Worm (Caenorhabditis elegans) whole organism, L2 larva: ENCODE results near the gene atic-1.

Source experiments
- C34F6.9 ChIP-seq: fragments of 150-350 bp; optimal IDR thresholded peaks from 2 replicates; lab custom pipeline; 2014; ENCODE audit warnings: missing biosample characterization, missing genetic modification characterization
- R02D3.7 ChIP-seq: fragments of 150-350 bp; optimal IDR thresholded peaks from 2 replicates; lab custom pipeline; 2014; ENCODE audit warnings: missing biosample characterization, missing genetic modification characterization
- Y55F3AM.14 ChIP-seq: fragments of 200-800 bp; sonication (Bioruptor generic); optimal IDR thresholded peaks from 2 replicates; lab custom pipeline; 2018; ENCODE audit warnings: mild to moderate bottlenecking, missing genetic modification characterization, missing compliant biosample characterization
- ZK546.5 ChIP-seq: sonication (generic microtip); optimal IDR thresholded peaks from 2 replicates; lab custom pipeline; 2017; ENCODE audit warnings: missing biosample characterization, missing genetic modification characterization
- aly-2 ChIP-seq: fragments of 150-350 bp; optimal IDR thresholded peaks from 2 replicates; lab custom pipeline; 2014; ENCODE audit warnings: missing biosample characterization, missing genetic modification characterization
- blmp-1 ChIP-seq: sonication (generic microtip); optimal IDR thresholded peaks from 2 replicates; lab custom pipeline; 2017; ENCODE audit warnings: missing genetic modification characterization, mild to moderate bottlenecking, missing compliant biosample characterization, antibody characterized with exemption, moderate library complexity; ENCODE audit not compliant: insufficient read depth
- ceh-16 ChIP-seq: fragments of 150-350 bp; optimal IDR thresholded peaks from 2 replicates; lab custom pipeline; 2014; ENCODE audit warnings: missing biosample characterization, missing genetic modification characterization
- ceh-82 ChIP-seq: fragments of 150-350 bp; optimal IDR thresholded peaks from 2 replicates; lab custom pipeline; 2014; ENCODE audit warnings: missing biosample characterization, missing genetic modification characterization
- crh-2 ChIP-seq: sonication (generic microtip); optimal IDR thresholded peaks from 2 replicates; lab custom pipeline; 2017; ENCODE audit warnings: missing biosample characterization, missing genetic modification characterization
- dmd-4 ChIP-seq: sonication (generic microtip); optimal IDR thresholded peaks from 2 replicates; lab custom pipeline; 2017; ENCODE audit warnings: missing biosample characterization, missing genetic modification characterization
- egl-27 ChIP-seq: sonication (generic microtip); optimal IDR thresholded peaks from 3 replicates; lab custom pipeline; 2017; ENCODE audit warnings: missing biosample characterization, missing genetic modification reagents, missing genetic modification characterization
- elt-1 ChIP-seq: fragments of 150-350 bp; optimal IDR thresholded peaks from 2 replicates; lab custom pipeline; 2014; ENCODE audit warnings: missing biosample characterization, missing genetic modification characterization
- elt-3 ChIP-seq: sonication (generic microtip); optimal IDR thresholded peaks from 2 replicates; lab custom pipeline; 2017; ENCODE audit warnings: missing biosample characterization, missing genetic modification characterization
- fos-1 ChIP-seq: fragments of 150-350 bp; optimal IDR thresholded peaks from 2 replicates; lab custom pipeline; 2014; ENCODE audit warnings: missing biosample characterization, missing genetic modification characterization
- gmeb-1 ChIP-seq: fragments of 150-350 bp; optimal IDR thresholded peaks from 2 replicates; lab custom pipeline; 2014; ENCODE audit warnings: missing biosample characterization, missing genetic modification characterization
- lin-11 ChIP-seq: fragments of 150-350 bp; sonication (generic microtip); optimal IDR thresholded peaks from 2 replicates; lab custom pipeline; 2014; ENCODE audit warnings: missing biosample characterization, missing genetic modification characterization, inconsistent platforms, mixed read lengths
- lin-39 ChIP-seq: fragments of 150-350 bp; optimal IDR thresholded peaks from 2 replicates; lab custom pipeline; 2014; ENCODE audit warnings: missing biosample characterization, missing genetic modification reagents, missing genetic modification characterization
- lsy-2 ChIP-seq, 2 experiments: fragments of 150-350 bp in 1 of 2; sonication (generic microtip) in 1 of 2; optimal IDR thresholded peaks; 2 replicates each; lab custom pipeline; 2014 to 2017; ENCODE audit warnings: missing biosample characterization in 2 of 2, missing genetic modification characterization in 2 of 2
- mab-5 ChIP-seq: fragments of 150-350 bp; optimal IDR thresholded peaks from 2 replicates; lab custom pipeline; 2014; ENCODE audit warnings: missing biosample characterization, missing genetic modification characterization
- mbf-1 ChIP-seq: sonication (generic microtip); optimal IDR thresholded peaks from 2 replicates; lab custom pipeline; 2017; ENCODE audit warnings: missing biosample characterization, missing genetic modification characterization
- mdl-1 ChIP-seq, 2 experiments: fragments of 150-350 bp in 1 of 2; sonication (generic microtip) in 1 of 2; optimal IDR thresholded peaks; 2 replicates each; lab custom pipeline; 2017; ENCODE audit warnings: missing biosample characterization in 2 of 2, missing genetic modification characterization in 2 of 2
- nhr-11 ChIP-seq: fragments of 150-350 bp; optimal IDR thresholded peaks from 2 replicates; lab custom pipeline; 2014; ENCODE audit warnings: missing biosample characterization, missing genetic modification characterization
- nhr-12 ChIP-seq: fragments of 150-350 bp; optimal IDR thresholded peaks from 2 replicates; lab custom pipeline; 2014; ENCODE audit warnings: missing biosample characterization, missing genetic modification characterization
- nhr-21 ChIP-seq: fragments of 150-350 bp; optimal IDR thresholded peaks from 2 replicates; lab custom pipeline; 2014; ENCODE audit warnings: missing biosample characterization, missing genetic modification characterization
- nhr-23 ChIP-seq: fragments of 150-350 bp; optimal IDR thresholded peaks from 2 replicates; lab custom pipeline; 2014; ENCODE audit warnings: missing biosample characterization, missing genetic modification reagents, missing genetic modification characterization
- nhr-25 ChIP-seq: fragments of 150-350 bp; sonication (generic microtip); optimal IDR thresholded peaks from 3 replicates; lab custom pipeline; 2014; ENCODE audit warnings: missing biosample characterization, missing genetic modification characterization
- nhr-6 ChIP-seq: fragments of 150-350 bp; optimal IDR thresholded peaks from 2 replicates; lab custom pipeline; 2014; ENCODE audit warnings: missing biosample characterization, missing genetic modification characterization
- nhr-77 ChIP-seq: fragments of 150-350 bp; optimal IDR thresholded peaks from 2 replicates; lab custom pipeline; 2014; ENCODE audit warnings: missing biosample characterization, missing genetic modification characterization
- peb-1 ChIP-seq: fragments of 150-350 bp; optimal IDR thresholded peaks from 2 replicates; lab custom pipeline; 2014; ENCODE audit warnings: missing biosample characterization, missing genetic modification characterization
- sem-4 ChIP-seq: fragments of 150-350 bp; optimal IDR thresholded peaks from 2 replicates; lab custom pipeline; 2014; ENCODE audit warnings: missing biosample characterization, missing genetic modification reagents, missing genetic modification characterization
- skn-1 ChIP-seq: sonication (generic microtip); optimal IDR thresholded peaks from 2 replicates; lab custom pipeline; 2017; ENCODE audit warnings: missing biosample characterization, missing genetic modification characterization
- sma-9 ChIP-seq, 2 experiments: fragments of 150-350 bp in 1 of 2; sonication (generic microtip) in 1 of 2; optimal IDR thresholded peaks; 2 replicates each; lab custom pipeline; 2014 to 2016; ENCODE audit warnings: missing genetic modification characterization in 2 of 2, mild to moderate bottlenecking in 1 of 2, missing biosample characterization in 1 of 2, missing compliant biosample characterization in 1 of 2, missing genetic modification reagents in 1 of 2, moderate library complexity in 1 of 2
- unc-39 ChIP-seq: fragments of 150-350 bp; optimal IDR thresholded peaks from 2 replicates; lab custom pipeline; 2014; ENCODE audit warnings: missing biosample characterization, missing genetic modification characterization
- unc-55 ChIP-seq: fragments of 150-350 bp; sonication (generic microtip); optimal IDR thresholded peaks from 3 replicates; lab custom pipeline; 2014; ENCODE audit warnings: missing biosample characterization, missing genetic modification reagents, missing genetic modification characterization
- unc-62 ChIP-seq: fragments of 150-350 bp; optimal IDR thresholded peaks from 2 replicates; lab custom pipeline; 2014; ENCODE audit warnings: missing biosample characterization, missing genetic modification reagents, missing genetic modification characterization
- ztf-11 ChIP-seq: sonication (generic microtip); optimal IDR thresholded peaks from 2 replicates; lab custom pipeline; 2017; ENCODE audit warnings: missing biosample characterization, missing genetic modification characterization
- ztf-4 ChIP-seq: fragments of 150-350 bp; optimal IDR thresholded peaks from 2 replicates; lab custom pipeline; 2014; ENCODE audit warnings: missing biosample characterization, missing genetic modification characterization

Gene atic-1

ce11 chrIV:7845585-7845984, 36.2 kb upstream of the atic-1 start (continued):
- no peak for TF ChIP-seq mab-5 (tag; lab: Kevin White, UChicago)
- peak; percentile 63 for TF ChIP-seq crh-2 (tag; lab: Kevin White, UChicago)
- TF ChIP-seq skn-1 (tag; lab: Kevin White, UChicago) = no peak
- peak; percentile 32 for TF ChIP-seq lin-39 (tag; lab: Kevin White, UChicago)
- TF ChIP-seq lsy-2 (tag; optimal IDR thresholded peaks at IDR 0.05; lab: Kevin White, UChicago) = peak; percentile 34 to 65
- TF ChIP-seq nhr-25 (tag; lab: Kevin White, UChicago) = peak; percentile 80
- TF ChIP-seq elt-1 (tag; lab: Kevin White, UChicago) = no peak
- no peak for TF ChIP-seq elt-3
- no peak for TF ChIP-seq R02D3.7 (tag; lab: Kevin White, UChicago)
- TF ChIP-seq ztf-4 (tag; lab: Kevin White, UChicago) = peak; percentile 17
- TF ChIP-seq peb-1 = no peak
- TF ChIP-seq nhr-77 (tag; lab: Kevin White, UChicago) = no peak
- peak; percentile 15 for TF ChIP-seq sem-4 (tag; lab: Kevin White, UChicago)
- no peak for TF ChIP-seq egl-27 (tag; lab: Kevin White, UChicago)
- peak; percentile 49 for TF ChIP-seq nhr-21 (tag; lab: Kevin White, UChicago)
- peak; percentile 6 for TF ChIP-seq nhr-23
- TF ChIP-seq, all 48 proteins: peak for 21

ce11 chrIV:7846386-7846785, 35.4 kb upstream of the atic-1 start, which contains the start of gene C06A6.2:
TSS of gene C06A6.2 (plus strand) at chrIV:7846622.
- no peak for TF ChIP-seq gmeb-1 (tag; lab: Kevin White, UChicago)
- peak; percentile 14 for TF ChIP-seq unc-55 (GFP tag; lab: Kevin White, UChicago)
- TF ChIP-seq, all 48 proteins: peak for 1

ce11 chrIV:7849235-7849634, 32.6 kb upstream of the atic-1 start:
- no peak for TF ChIP-seq mab-5 (tag; lab: Kevin White, UChicago)
- TF ChIP-seq mbf-1 (tag; lab: Kevin White, UChicago) = no peak
- TF ChIP-seq sma-9 (GFP tag; optimal IDR thresholded peaks at IDR 0.05; lab: Kevin White, UChicago) = no peak
- no peak for TF ChIP-seq sma-9 (tag; optimal IDR thresholded peaks at IDR 0.05; lab: Kevin White, UChicago)
- no peak for TF ChIP-seq ZK546.5
- no peak for TF ChIP-seq nhr-12
- TF ChIP-seq C34F6.9 (tag; lab: Kevin White, UChicago) = no peak
- no peak for TF ChIP-seq unc-39 (tag; lab: Kevin White, UChicago)
- no peak for TF ChIP-seq unc-55 (GFP tag; lab: Kevin White, UChicago)

ce11 chrIV:7850329-7850728, 31.5 kb upstream of the atic-1 start:
- TF ChIP-seq mab-5 (tag; lab: Kevin White, UChicago) (no peak), nhr-77 (tag; lab: Kevin White, UChicago) (no peak)

- no peak for TF ChIP-seq skn-1 (tag; lab: Kevin White, UChicago)
- TF ChIP-seq nhr-6 (tag; lab: Kevin White, UChicago) = no peak
- TF ChIP-seq Y55F3AM.14 = no peak
- TF ChIP-seq blmp-1 (tag; lab: Kevin White, UChicago) = no peak
- no peak for TF ChIP-seq ceh-82 (tag; lab: Kevin White, UChicago)
- TF ChIP-seq nhr-12 = no peak
- no peak for TF ChIP-seq nhr-25 (tag; lab: Kevin White, UChicago)
- TF ChIP-seq nhr-11 = no peak
- no peak for TF ChIP-seq unc-62
- no peak for TF ChIP-seq fos-1 (tag; lab: Kevin White, UChicago)
Observed at ce11 chrIV:7851291-7851690, 30.5 kb upstream of the atic-1 start.

ce11 chrIV:7868607-7869006, 13.2 kb upstream of the atic-1 start, which contains the start of gene flp-10:
TSS of gene flp-10 (plus strand) at chrIV:7868907.
- TF ChIP-seq crh-2 (tag; lab: Kevin White, UChicago) (no peak), unc-55 (GFP tag; lab: Kevin White, UChicago) (no peak), ztf-11 (tag; lab: Kevin White, UChicago) (no peak), mbf-1 (tag; lab: Kevin White, UChicago) (no peak), ceh-82 (tag; lab: Kevin White, UChicago) (no peak), elt-1 (tag; lab: Kevin White, UChicago) (no peak), skn-1 (tag; lab: Kevin White, UChicago) (no peak), Y55F3AM.14 (no peak), ZK546.5 (no peak), lin-39 (tag; lab: Kevin White, UChicago) (no peak), dmd-4 (tag; lab: Kevin White, UChicago) (no peak), lin-11 (tag; lab: Kevin White, UChicago) (no peak), ztf-4 (tag; lab: Kevin White, UChicago) (no peak), mdl-1 (tag; optimal IDR thresholded peaks at IDR 0.05; lab: Kevin White, UChicago) (no peak), aly-2 (tag; lab: Kevin White, UChicago) (no peak), ceh-16 (no peak)
- TF ChIP-seq, all 48 proteins: peak for 0
